Fruit fly (Drosophila melanogaster) whole organism, adult: ENCODE results near the gene CG18088.

Source experiments
- CG11617 ChIP-seq: fragments of 200-800 bp; sonication (Bioruptor generic); optimal IDR thresholded peaks from 2 replicates; lab custom pipeline; 2017; ENCODE audit warnings: mild to moderate bottlenecking, missing biosample characterization, missing genetic modification reagents, missing genetic modification characterization
- CG1620 ChIP-seq: fragments of 200-800 bp; sonication (Bioruptor generic); optimal IDR thresholded peaks from 2 replicates; lab custom pipeline; 2016; ENCODE audit warnings: missing biosample characterization, missing genetic modification characterization
- CG5204 ChIP-seq: fragments of 200-800 bp; sonication (Bioruptor generic); optimal IDR thresholded peaks from 2 replicates; lab custom pipeline; 2016; ENCODE audit warnings: missing biosample characterization, missing genetic modification characterization
- CG7045 ChIP-seq: fragments of 200-800 bp; sonication (Bioruptor generic); optimal IDR thresholded peaks from 2 replicates; lab custom pipeline; 2017; ENCODE audit warnings: missing biosample characterization, mild to moderate bottlenecking, missing genetic modification characterization
- Clk ChIP-seq: fragments of 200-800 bp; sonication (Bioruptor generic); optimal IDR thresholded peaks from 2 replicates; lab custom pipeline; 2017; ENCODE audit warnings: missing biosample characterization, missing genetic modification characterization
- Crg-1 ChIP-seq: fragments of 200-800 bp; sonication (Bioruptor generic); optimal IDR thresholded peaks from 2 replicates; lab custom pipeline; 2016; ENCODE audit warnings: missing biosample characterization, missing genetic modification characterization
- cic ChIP-seq: fragments of 200-800 bp; sonication (Bioruptor generic); optimal IDR thresholded peaks from 2 replicates; lab custom pipeline; 2017; ENCODE audit warnings: missing biosample characterization, mild to moderate bottlenecking, missing genetic modification characterization, moderate library complexity
- kay ChIP-seq: fragments of 200-800 bp; sonication (Bioruptor generic); peaks from one replicate; lab custom pipeline; 2016; ENCODE audit warnings: missing biosample characterization, missing genetic modification characterization, borderline replicate concordance
- pad ChIP-seq: fragments of 200-800 bp; sonication (Bioruptor generic); optimal IDR thresholded peaks from 3 replicates; lab custom pipeline; 2017; ENCODE audit warnings: missing biosample characterization, missing genetic modification characterization, mild to moderate bottlenecking, moderate library complexity, missing genetic modification reagents

DNA sequence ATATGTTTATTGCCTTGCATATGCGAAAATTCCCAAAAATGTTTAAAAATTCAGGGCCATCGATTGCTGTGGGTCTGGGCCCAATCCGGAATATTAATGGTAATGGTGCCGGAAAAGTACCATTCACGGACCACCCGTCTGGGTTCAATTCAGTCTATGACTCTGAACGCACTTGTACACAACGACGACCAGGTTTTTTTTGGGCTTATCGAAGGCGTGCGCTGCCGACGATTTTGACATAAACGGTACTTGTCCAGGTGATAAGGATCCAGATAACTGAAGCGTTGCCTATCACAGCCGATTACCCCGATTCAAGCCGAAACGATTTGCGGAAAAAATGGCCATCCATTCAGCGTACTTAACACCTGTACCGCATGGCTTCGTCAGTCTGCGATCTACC, 24.2 kb downstream of the CG18088 start, which contains the start of gene CG9555:
- TF ChIP-seq CG7045 = no peak
- no peak for TF ChIP-seq Clk (GFP tag; lab: Kevin White, UChicago)
- no peak for TF ChIP-seq CG1620 (GFP tag; lab: Kevin White, UChicago)
- no peak for TF ChIP-seq CG5204
- TF ChIP-seq Crg-1 = no peak
- TF ChIP-seq pad (GFP tag; lab: Kevin White, UChicago) = no peak
- TF ChIP-seq CG11617 (GFP tag; lab: Kevin White, UChicago) = no peak
- no peak for TF ChIP-seq kay (GFP tag; lab: Kevin White, UChicago)
- TF ChIP-seq cic (GFP tag; lab: Kevin White, UChicago) = peak; percentile 36
